Fruit fly (Drosophila melanogaster) whole organism, pupa: Measurements from ENCODE around the gene Smvt.

Experiments used
- CG13204 ChIP-seq: fragments of 200-800 bp; sonication (Bioruptor generic); optimal IDR thresholded peaks from 2 replicates; lab custom pipeline; 2018; ENCODE audit warnings: missing biosample characterization, mild to moderate bottlenecking, missing genetic modification characterization, moderate library complexity
- CG17806 ChIP-seq: fragments of 200-800 bp; sonication (Bioruptor generic); optimal IDR thresholded peaks from 2 replicates; lab custom pipeline; 2018; ENCODE audit warnings: missing biosample characterization, mild to moderate bottlenecking, missing genetic modification characterization, moderate library complexity
- CG32121 ChIP-seq: fragments of 200-800 bp; sonication (Bioruptor generic); IDR thresholded peaks from 2 replicates; pipeline ENCODE4 v1.3.6; 2022; ENCODE audit warnings: missing biosample characterization, missing genetic modification characterization
- CG34367 ChIP-seq: fragments of 200-800 bp; sonication (Bioruptor generic); optimal IDR thresholded peaks from 2 replicates; lab custom pipeline; 2018; ENCODE audit warnings: missing biosample characterization, mild to moderate bottlenecking, missing genetic modification characterization
- CG8301 ChIP-seq: fragments of 200-800 bp; sonication (Bioruptor generic); optimal IDR thresholded peaks from 2 replicates; lab custom pipeline; 2018; ENCODE audit warnings: missing biosample characterization, mild to moderate bottlenecking, missing genetic modification characterization
- D1 ChIP-seq: fragments of 200-800 bp; sonication (Bioruptor generic); optimal IDR thresholded peaks from 2 replicates; lab custom pipeline; 2018; ENCODE audit warnings: missing biosample characterization, mild to moderate bottlenecking, missing genetic modification characterization, moderate library complexity
- EcR ChIP-seq: fragments of 200-800 bp; sonication (Bioruptor generic); optimal IDR thresholded peaks from 3 replicates; lab custom pipeline; 2019; ENCODE audit warnings: missing biosample characterization, missing genetic modification characterization, mild to moderate bottlenecking, moderate library complexity, missing genetic modification reagents
- Snoo ChIP-seq: fragments of 200-800 bp; sonication (Bioruptor generic); optimal IDR thresholded peaks from 3 replicates; lab custom pipeline; 2017; ENCODE audit warnings: missing biosample characterization, mild to moderate bottlenecking, missing genetic modification characterization, inconsistent platforms
- fd96Ca ChIP-seq: fragments of 200-800 bp; sonication (Bioruptor generic); IDR thresholded peaks from 3 replicates; pipeline ENCODE4 v1.3.6; 2022; ENCODE audit warnings: missing biosample characterization, missing genetic modification characterization
- gl ChIP-seq: fragments of 200-800 bp; sonication (Bioruptor generic); optimal IDR thresholded peaks from 2 replicates; lab custom pipeline; 2018; ENCODE audit warnings: missing biosample characterization, mild to moderate bottlenecking, missing genetic modification characterization

DNA sequence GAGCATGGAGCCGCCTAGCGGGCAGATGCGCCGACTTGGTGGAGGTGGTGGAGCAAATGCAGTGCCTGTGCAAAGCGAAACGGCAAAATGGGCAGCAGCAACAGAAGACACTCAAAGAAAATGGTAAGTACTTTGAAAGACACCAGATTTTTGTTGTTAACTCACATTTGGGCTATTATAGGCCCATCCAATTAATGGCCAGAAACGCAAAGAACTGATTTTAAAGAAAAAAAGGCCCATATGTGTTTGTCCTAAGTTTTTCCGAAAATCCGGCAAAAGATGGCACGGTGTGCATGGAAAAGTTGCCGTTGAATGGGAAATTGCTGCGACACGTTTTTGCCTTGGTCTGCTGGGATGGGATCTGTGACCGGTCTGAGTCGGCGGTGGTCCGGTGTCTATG is 6.8 kb upstream of the Smvt start:
- no peak for TF ChIP-seq gl (tag; lab: Kevin White, UChicago)
- peak; percentile 92 for TF ChIP-seq CG8301 (tag; lab: Kevin White, UChicago)
- TF ChIP-seq CG34367 (tag; lab: Kevin White, UChicago), result no peak
- peak; percentile 61 for TF ChIP-seq CG17806 (tag; lab: Kevin White, UChicago)
- TF ChIP-seq EcR (GFP tag; lab: Kevin White, UChicago), result no peak
- no peak for TF ChIP-seq Snoo (tag; lab: Kevin White, UChicago)
- TF ChIP-seq fd96Ca (GFP tag; lab: Robert Waterston, UW), result peak; percentile 93
- peak; percentile 85 for TF ChIP-seq CG32121 (GFP tag; lab: Robert Waterston, UW)
- no peak for TF ChIP-seq D1 (tag; lab: Kevin White, UChicago)
- TF ChIP-seq CG13204, result no peak
